Worm (Caenorhabditis elegans): ENCODE measurements around the gene ctr-9.

DNA sequence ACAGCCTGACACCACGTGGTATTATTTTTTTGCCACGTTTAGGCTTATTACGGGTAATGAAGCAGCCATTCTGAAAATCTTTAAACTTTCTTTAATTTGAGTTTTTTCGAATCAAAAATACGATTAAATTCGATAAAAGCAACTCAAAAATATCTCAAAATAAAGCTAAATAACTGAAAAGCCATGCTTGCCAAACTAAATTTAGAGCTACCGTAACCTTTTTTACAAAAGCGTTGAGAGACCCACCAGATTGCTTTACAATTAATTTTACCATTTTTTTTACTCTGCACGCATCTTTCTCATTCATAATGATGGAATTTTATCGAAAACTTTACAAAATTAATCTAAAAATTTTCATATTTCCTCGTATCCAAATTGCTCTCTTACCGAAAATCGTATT lies 3.2 kb upstream of the ctr-9 start:
- TF ChIP-seq dao-5 (tag; optimal IDR thresholded peaks at IDR 0.05) (no peak), him-1 (tag; optimal IDR thresholded peaks at IDR 0.05) (no peak), W03F9.2 (tag; optimal IDR thresholded peaks at IDR 0.05) (no peak)

Measured in whole organism, L4/young adult.